Fruit fly (Drosophila melanogaster) whole organism, embryonic: ENCODE data around the gene Tsp29Fb.
A peak's percentile ranks its signal among the peaks of the same experiment; 100 is the strongest.

Source experiments
- Atf3 ChIP-seq: fragments of 200-800 bp; sonication (Bioruptor generic); optimal IDR thresholded peaks from 3 replicates; lab custom pipeline; 2016; ENCODE audit warnings: missing biosample characterization, missing genetic modification characterization
- CG10147 ChIP-seq: fragments of 200-800 bp; sonication (Bioruptor generic); optimal IDR thresholded peaks from 2 replicates; lab custom pipeline; 2019; ENCODE audit warnings: missing biosample characterization, mild to moderate bottlenecking, missing genetic modification characterization, moderate library complexity
- CG11247 ChIP-seq: fragments of 200-800 bp; sonication (Bioruptor generic); IDR thresholded peaks from 2 replicates; pipeline ENCODE4 v1.3.6; 2022; ENCODE audit warnings: missing biosample characterization, missing genetic modification characterization
- CG11723 ChIP-seq: fragments of 200-800 bp; sonication (Bioruptor generic); optimal IDR thresholded peaks from 2 replicates; lab custom pipeline; 2017; ENCODE audit warnings: missing biosample characterization, mild to moderate bottlenecking, missing genetic modification characterization
- CG12104 ChIP-seq: fragments of 200-800 bp; sonication (Bioruptor generic); optimal IDR thresholded peaks from 3 replicates; lab custom pipeline; 2016; ENCODE audit warnings: missing biosample characterization, missing genetic modification characterization
- CG13894 ChIP-seq: fragments of 200-800 bp; sonication (Bioruptor generic); optimal IDR thresholded peaks from 3 replicates; lab custom pipeline; 2018; ENCODE audit warnings: missing biosample characterization, mild to moderate bottlenecking, missing genetic modification characterization, moderate library complexity
- CG15514 ChIP-seq: fragments of 200-800 bp; sonication (Bioruptor generic); optimal IDR thresholded peaks from 3 replicates; lab custom pipeline; 2017; ENCODE audit warnings: missing biosample characterization, missing genetic modification characterization, mild to moderate bottlenecking, moderate library complexity, missing genetic modification reagents
- CG17361 ChIP-seq: fragments of 200-800 bp; sonication (Bioruptor generic); IDR thresholded peaks from 3 replicates; pipeline ENCODE4 v1.3.6; 2022; ENCODE audit warnings: missing biosample characterization, missing genetic modification characterization
- CG2120 ChIP-seq: fragments of 200-800 bp; sonication (Bioruptor generic); optimal IDR thresholded peaks from 3 replicates; lab custom pipeline; 2016; ENCODE audit warnings: missing biosample characterization, missing genetic modification characterization
- CG30431 ChIP-seq: fragments of 200-800 bp; sonication (Bioruptor generic); optimal IDR thresholded peaks from 2 replicates; lab custom pipeline; 2017; ENCODE audit warnings: missing biosample characterization, missing genetic modification characterization
- CG33557 ChIP-seq: fragments of 200-800 bp; sonication (Bioruptor generic); optimal IDR thresholded peaks from 2 replicates; lab custom pipeline; 2019; ENCODE audit warnings: missing biosample characterization, mild to moderate bottlenecking, missing genetic modification characterization, moderate library complexity
- CG34224 ChIP-seq: fragments of 200-800 bp; sonication (Bioruptor generic); IDR thresholded peaks from 3 replicates; pipeline ENCODE4 v1.3.6; 2022; ENCODE audit warnings: missing biosample characterization, missing genetic modification characterization; ENCODE audit not compliant: partially characterized antibody
- CG4707 ChIP-seq: fragments of 200-800 bp; sonication (Bioruptor generic); optimal IDR thresholded peaks from 2 replicates; lab custom pipeline; 2018; ENCODE audit warnings: missing biosample characterization, mild to moderate bottlenecking, missing genetic modification characterization, moderate library complexity
- CG5245 ChIP-seq: fragments of 200-800 bp; sonication (Bioruptor generic); optimal IDR thresholded peaks from 3 replicates; lab custom pipeline; 2016; ENCODE audit warnings: missing biosample characterization, missing genetic modification characterization
- Deaf1 ChIP-seq: fragments of 200-800 bp; optimal IDR thresholded peaks from 3 replicates; lab custom pipeline; 2019; ENCODE audit warnings: missing biosample characterization, mild to moderate bottlenecking, missing genetic modification characterization, moderate library complexity
- Dek ChIP-seq: fragments of 200-800 bp; sonication (Bioruptor generic); optimal IDR thresholded peaks from 3 replicates; lab custom pipeline; 2019; ENCODE audit warnings: missing biosample characterization, mild to moderate bottlenecking, missing genetic modification characterization, moderate library complexity
- Dref ChIP-seq: fragments of 200-800 bp; sonication (Bioruptor generic); IDR thresholded peaks from 2 replicates; pipeline ENCODE4 v1.3.6; 2022; ENCODE audit warnings: missing biosample characterization, missing genetic modification characterization
- Ets65A ChIP-seq: fragments of 200-800 bp; sonication (Bioruptor generic); peaks from one replicate; lab custom pipeline; 2016; ENCODE audit warnings: missing biosample characterization, missing genetic modification characterization
- Fer2 ChIP-seq: fragments of 200-800 bp; sonication (Bioruptor generic); optimal IDR thresholded peaks from 2 replicates; lab custom pipeline; 2018; ENCODE audit warnings: missing biosample characterization, mild to moderate bottlenecking, missing genetic modification characterization, moderate library complexity
- H2.0 ChIP-seq: fragments of 200-800 bp; sonication (Bioruptor generic); IDR thresholded peaks from 2 replicates; pipeline ENCODE4 v1.3.6; 2022; ENCODE audit warnings: missing biosample characterization, missing genetic modification characterization
- HLH54F ChIP-seq: fragments of 200-800 bp; sonication (Bioruptor generic); optimal IDR thresholded peaks from 3 replicates; lab custom pipeline; 2016; ENCODE audit warnings: missing biosample characterization, missing genetic modification characterization
- Hand ChIP-seq: fragments of 200-800 bp; sonication (Bioruptor generic); optimal IDR thresholded peaks from 2 replicates; lab custom pipeline; 2017; ENCODE audit warnings: mild to moderate bottlenecking, missing biosample characterization, missing genetic modification reagents, missing genetic modification characterization
- HmgZ ChIP-seq: fragments of 200-800 bp; sonication (Bioruptor generic); optimal IDR thresholded peaks from 2 replicates; lab custom pipeline; 2018; ENCODE audit warnings: missing biosample characterization, mild to moderate bottlenecking, missing genetic modification characterization
- Hsf ChIP-seq: fragments of 200-800 bp; sonication (Bioruptor generic); optimal IDR thresholded peaks from 3 replicates; lab custom pipeline; 2016; ENCODE audit warnings: missing biosample characterization, missing genetic modification characterization
- Lpt ChIP-seq: fragments of >200 bp; optimal IDR thresholded peaks from 2 replicates; lab custom pipeline; 2018; ENCODE audit warnings: missing biosample characterization, missing genetic modification characterization
- MESR4 ChIP-seq: fragments of 200-800 bp; sonication (Bioruptor generic); optimal IDR thresholded peaks from 2 replicates; lab custom pipeline; 2018; ENCODE audit warnings: missing biosample characterization, mild to moderate bottlenecking, missing genetic modification characterization, moderate library complexity
- Rfx ChIP-seq: fragments of 200-800 bp; sonication (Bioruptor generic); IDR thresholded peaks from 2 replicates; pipeline ENCODE4 v1.3.6; 2022; ENCODE audit warnings: missing biosample characterization, missing genetic modification characterization
- Rx ChIP-seq: fragments of 200-800 bp; sonication (Bioruptor generic); IDR thresholded peaks from 2 replicates; pipeline ENCODE4 v1.3.6; 2022; ENCODE audit warnings: missing biosample characterization, missing genetic modification characterization
- Scr ChIP-seq: fragments of 200-800 bp; sonication (Bioruptor generic); IDR thresholded peaks from 2 replicates; pipeline ENCODE4 v1.3.6; 2022; ENCODE audit warnings: missing biosample characterization, missing genetic modification characterization; ENCODE audit not compliant: partially characterized antibody
- Xrp1 ChIP-seq: fragments of 200-800 bp; sonication (Bioruptor generic); IDR thresholded peaks from 2 replicates; pipeline ENCODE4 v1.3.6; 2022; ENCODE audit warnings: missing biosample characterization, missing genetic modification characterization
- al ChIP-seq: fragments of 200-800 bp; sonication (Bioruptor generic); IDR thresholded peaks from 2 replicates; pipeline ENCODE4 v1.3.6; 2022; ENCODE audit warnings: missing biosample characterization, missing genetic modification characterization
- bcd ChIP-seq: fragments of 200-800 bp; sonication (Bioruptor generic); optimal IDR thresholded peaks from 2 replicates; lab custom pipeline; 2017; ENCODE audit warnings: missing biosample characterization, mild to moderate bottlenecking, missing genetic modification characterization
- br ChIP-seq: fragments of >200 bp; optimal IDR thresholded peaks from 2 replicates; lab custom pipeline; 2017
- cwo ChIP-seq: fragments of 200-800 bp; sonication (Bioruptor generic); optimal IDR thresholded peaks from 3 replicates; lab custom pipeline; 2017; ENCODE audit warnings: missing biosample characterization, missing genetic modification characterization, mild to moderate bottlenecking, moderate library complexity, missing genetic modification reagents
- dan ChIP-seq: fragments of 200-800 bp; sonication (Bioruptor generic); IDR thresholded peaks from 2 replicates; pipeline ENCODE4 v1.3.6; 2022; ENCODE audit warnings: missing biosample characterization, missing genetic modification characterization
- emc ChIP-seq: fragments of 200-800 bp; sonication (Bioruptor generic); optimal IDR thresholded peaks from 2 replicates; lab custom pipeline; 2016; ENCODE audit warnings: missing biosample characterization, missing genetic modification characterization
- fd96Cb ChIP-seq: fragments of 200-800 bp; sonication (Bioruptor generic); optimal IDR thresholded peaks from 2 replicates; lab custom pipeline; 2018; ENCODE audit warnings: missing biosample characterization, mild to moderate bottlenecking, missing genetic modification characterization, moderate library complexity
- grau ChIP-seq: fragments of 200-800 bp; optimal IDR thresholded peaks from 3 replicates; lab custom pipeline; 2019; ENCODE audit warnings: missing biosample characterization, mild to moderate bottlenecking, missing genetic modification characterization, moderate library complexity
- gsb-n ChIP-seq: fragments of 200-800 bp; sonication (Bioruptor generic); optimal IDR thresholded peaks from 3 replicates; lab custom pipeline; 2018; ENCODE audit warnings: missing biosample characterization, mild to moderate bottlenecking, missing genetic modification characterization
- ind ChIP-seq: fragments of 200-800 bp; sonication (Bioruptor generic); optimal IDR thresholded peaks from 3 replicates; lab custom pipeline; 2016; ENCODE audit warnings: missing biosample characterization, missing genetic modification characterization
- jigr1 ChIP-seq: fragments of 200-800 bp; sonication (Bioruptor generic); IDR thresholded peaks from 3 replicates; pipeline ENCODE4 v1.3.6; 2022; ENCODE audit warnings: missing biosample characterization, missing genetic modification characterization
- jing ChIP-seq: fragments of 200-800 bp; sonication (Bioruptor generic); optimal IDR thresholded peaks from 2 replicates; lab custom pipeline; 2018; ENCODE audit warnings: missing biosample characterization, mild to moderate bottlenecking, missing genetic modification characterization
- klu ChIP-seq: fragments of 200-800 bp; sonication (Bioruptor generic); IDR thresholded peaks from 2 replicates; pipeline ENCODE4 v1.3.6; 2022; ENCODE audit warnings: missing biosample characterization, missing genetic modification characterization
- maf-S ChIP-seq: fragments of 200-800 bp; sonication (Bioruptor generic); optimal IDR thresholded peaks from 2 replicates; lab custom pipeline; 2016; ENCODE audit warnings: missing biosample characterization, missing genetic modification characterization
- pan ChIP-seq, 4 experiments: fragments of >200 bp in 3 of 4; fragments of 200-800 bp in 1 of 4; sonication (Bioruptor generic) in 1 of 4; optimal IDR thresholded peaks in 3 of 4; IDR thresholded peaks in 1 of 4; 2 replicates each; pipeline versions ENCODE4 v1.3.6 to Lab custom; 2017 to 2022; ENCODE audit warnings: missing biosample characterization in 2 of 4, missing genetic modification characterization in 2 of 4, mixed read lengths in 1 of 4
- ranshi ChIP-seq: fragments of 200-800 bp; sonication (Bioruptor generic); IDR thresholded peaks from 2 replicates; pipeline ENCODE4 v1.3.6; 2022; ENCODE audit warnings: missing biosample characterization, missing genetic modification characterization
- slp2 ChIP-seq: fragments of 200-800 bp; sonication (Bioruptor generic); optimal IDR thresholded peaks from 2 replicates; lab custom pipeline; 2016; ENCODE audit warnings: missing biosample characterization, missing genetic modification characterization
- tio ChIP-seq: fragments of 200-800 bp; sonication (Bioruptor generic); optimal IDR thresholded peaks from 2 replicates; lab custom pipeline; 2017; ENCODE audit warnings: missing biosample characterization, missing genetic modification characterization, inconsistent platforms
- ttk ChIP-seq: fragments of 200-800 bp; sonication (Bioruptor generic); IDR thresholded peaks from 2 replicates; pipeline ENCODE4 v2.1.2; 2022; ENCODE audit warnings: missing biosample characterization, missing genetic modification characterization

Gene Tsp29Fb

dm6 chr2L:8984614-8985318, 47.6 kb downstream of the Tsp29Fb start, which contains the start of gene CG13101 (continued):
- TF ChIP-seq CG34224 (GFP tag; lab: Robert Waterston, UW): 0 out of 3 replicates have a peak, but pooled peaks have one; percentile 9
- peak; percentile 78 for TF ChIP-seq HLH54F
- peak; percentile 91 for TF ChIP-seq tio (GFP tag; lab: Kevin White, UChicago)
- TF ChIP-seq MESR4 (GFP tag; lab: Kevin White, UChicago): peak; percentile 42
- TF ChIP-seq CG11723 (GFP tag; lab: Kevin White, UChicago): peak; percentile 66
- peak; percentile 85 for TF ChIP-seq CG5245 (GFP tag; lab: Kevin White, UChicago)
- peak; percentile 92 for TF ChIP-seq bcd
- TF ChIP-seq ranshi: peak; percentile 94
- TF ChIP-seq H2.0 (GFP tag; lab: Robert Waterston, UW): peak; percentile 93
- no peak for TF ChIP-seq Scr (GFP tag; lab: Robert Waterston, UW)
- no peak for TF ChIP-seq pan (optimal IDR thresholded peaks at IDR 0.05; lab: Kevin White, UChicago)
- peak in 1 of 2 experiments; percentile 98 for TF ChIP-seq pan (GFP tag; optimal IDR thresholded peaks at IDR 0.05 in 1 of 2, IDR thresholded peaks at IDR 0.05 in 1 of 2)
- peak; percentile 93 for TF ChIP-seq CG2120 (GFP tag; lab: Kevin White, UChicago)
- TF ChIP-seq CG17361: peak; percentile 91
- no peak for TF ChIP-seq Dref (GFP tag; lab: Robert Waterston, UW)
- TF ChIP-seq HmgZ (tag; lab: Kevin White, UChicago): peak; percentile 91
- TF ChIP-seq ind (GFP tag; lab: Kevin White, UChicago): peak; percentile 90
- peak; percentile 83 for TF ChIP-seq slp2 (GFP tag; lab: Kevin White, UChicago)
- peak; percentile 85 for TF ChIP-seq CG11247 (GFP tag; lab: Robert Waterston, UW)
- peak; percentile 84 for TF ChIP-seq CG12104
- TF ChIP-seq Hand: peak; percentile 74
- TF ChIP-seq Deaf1 (tag; lab: Kevin White, UChicago): peak; percentile 82
- TF ChIP-seq fd96Cb: peak; percentile 88
- 0 out of 2 replicates have a peak, but pooled peaks have one; percentile 36 for TF ChIP-seq dan (GFP tag; lab: Robert Waterston, UW)
- TF ChIP-seq CG30431 (GFP tag; lab: Kevin White, UChicago): peak; percentile 70
- peak; percentile 57 for TF ChIP-seq CG4707 (GFP tag; lab: Kevin White, UChicago)
- TF ChIP-seq Atf3 (GFP tag; lab: Kevin White, UChicago): peak; percentile 79
- peak; percentile 80 for TF ChIP-seq CG33557 (GFP tag; lab: Kevin White, UChicago)
- peak; percentile 76 for TF ChIP-seq Rx (GFP tag; lab: Robert Waterston, UW)
- TF ChIP-seq cwo (GFP tag; lab: Kevin White, UChicago): peak; percentile 89
- TF ChIP-seq Ets65A (GFP tag; lab: Kevin White, UChicago): peak; percentile 84
- peak; percentile 94 for TF ChIP-seq grau (tag; lab: Kevin White, UChicago)
- TF ChIP-seq gsb-n: peak; percentile 95
- TF ChIP-seq jing (GFP tag; lab: Kevin White, UChicago): peak; percentile 57
- TF ChIP-seq emc (GFP tag; lab: Kevin White, UChicago): peak; percentile 70
- peak; percentile 91 for TF ChIP-seq Dek (tag; lab: Kevin White, UChicago)
- TF ChIP-seq Fer2: peak; percentile 69
- peak; percentile 80 for TF ChIP-seq maf-S (GFP tag; lab: Kevin White, UChicago)
- TF ChIP-seq CG15514 (GFP tag; lab: Kevin White, UChicago): peak; percentile 88
- no peak for TF ChIP-seq Lpt (GFP tag; lab: Kevin White, UChicago)
- TF ChIP-seq ttk (GFP tag; lab: Robert Waterston, UW): peak; percentile 93
- peak; percentile 74 for TF ChIP-seq CG13894 (tag; lab: Kevin White, UChicago)
- peak; percentile 93 for TF ChIP-seq klu (GFP tag; lab: Robert Waterston, UW)
- peak; percentile 89 for TF ChIP-seq al
- TF ChIP-seq jigr1 (GFP tag; lab: Robert Waterston, UW): peak; percentile 77
- peak; percentile 92 for TF ChIP-seq Hsf
- TF ChIP-seq Rfx (GFP tag; lab: Robert Waterston, UW): peak; percentile 96
- TF ChIP-seq br (lab: Kevin White, UChicago): no peak
- TF ChIP-seq Xrp1 (GFP tag; lab: Robert Waterston, UW): peak; percentile 97
- TF ChIP-seq CG10147: peak; percentile 92
